Worm (Caenorhabditis elegans) whole organism, L1 larva: ENCODE measurements around the gene fard-1.

Experiments used
- alr-1 ChIP-seq: fragments of 200-800 bp; sonication (Bioruptor generic); optimal IDR thresholded peaks from 2 replicates; lab custom pipeline; 2018; ENCODE audit warnings: borderline replicate concordance, mild to moderate bottlenecking, missing genetic modification characterization, missing compliant biosample characterization
- ama-1 ChIP-seq: fragments of 150-350 bp; optimal IDR thresholded peaks from 2 replicates; lab custom pipeline; 2014
- fkh-10 ChIP-seq: sonication (generic microtip); optimal IDR thresholded peaks from 2 replicates; lab custom pipeline; 2017; ENCODE audit warnings: missing biosample characterization, missing genetic modification reagents, missing genetic modification characterization
- mab-9 ChIP-seq: fragments of 200-800 bp; sonication (Bioruptor generic); IDR thresholded peaks from 2 replicates; pipeline ENCODE4 v1.3.6; 2022; ENCODE audit warnings: missing genetic modification reagents, missing genetic modification characterization, missing compliant biosample characterization
- mdl-1 ChIP-seq, 2 experiments: fragments of 150-350 bp; optimal IDR thresholded peaks; 2 replicates each; lab custom pipeline; 2014 to 2017; ENCODE audit warnings: missing biosample characterization in 2 of 2, missing genetic modification characterization in 2 of 2, inconsistent platforms in 1 of 2
- nhr-11 ChIP-seq: fragments of 150-350 bp; optimal IDR thresholded peaks from 2 replicates; lab custom pipeline; 2014; ENCODE audit warnings: missing biosample characterization, missing genetic modification characterization
- nhr-20 ChIP-seq: sonication (generic microtip); optimal IDR thresholded peaks from 2 replicates; lab custom pipeline; 2016; ENCODE audit warnings: mild to moderate bottlenecking, missing genetic modification characterization, missing compliant biosample characterization
- nhr-237 ChIP-seq: fragments of 150-350 bp; optimal IDR thresholded peaks from 2 replicates; lab custom pipeline; 2014; ENCODE audit warnings: missing biosample characterization, missing genetic modification characterization
- nhr-71 ChIP-seq: sonication (generic microtip); optimal IDR thresholded peaks from 2 replicates; lab custom pipeline; 2016; ENCODE audit warnings: mild to moderate bottlenecking, missing genetic modification characterization, moderate library complexity, missing compliant biosample characterization
- snu-23 ChIP-seq: sonication (generic microtip); optimal IDR thresholded peaks from 2 replicates; lab custom pipeline; 2016; ENCODE audit warnings: missing genetic modification characterization, missing compliant biosample characterization
- tbx-2 ChIP-seq: sonication (generic microtip); optimal IDR thresholded peaks from 2 replicates; lab custom pipeline; 2016; ENCODE audit warnings: missing genetic modification characterization, missing compliant biosample characterization
- unc-62 ChIP-seq: fragments of 150-350 bp; optimal IDR thresholded peaks from 2 replicates; lab custom pipeline; 2014; ENCODE audit warnings: missing biosample characterization, missing genetic modification reagents, missing genetic modification characterization

ce11 chrX:2970212-2970611 is 37.1 kb downstream of the fard-1 start:
- TF ChIP-seq snu-23 (GFP tag; lab: Kevin White, UChicago) (no peak), nhr-20 (tag; lab: Kevin White, UChicago) (no peak), fkh-10 (no peak), unc-62 (GFP tag; lab: Kevin White, UChicago) (no peak), mab-9 (GFP tag; lab: Robert Waterston, UW) (no peak), nhr-237 (no peak), nhr-71 (tag; lab: Kevin White, UChicago) (peak; percentile 16), ama-1 (lab: Kevin White, UChicago) (no peak), tbx-2 (tag; lab: Kevin White, UChicago) (no peak), nhr-11 (tag; lab: Kevin White, UChicago) (no peak), alr-1 (no peak), mdl-1 (tag; optimal IDR thresholded peaks at IDR 0.05; lab: Kevin White, UChicago) (no peak)
